Worm (Caenorhabditis elegans) whole organism, midembryonic: ENCODE data around the gene C53A5.16.

ENCODE experiments used
- T22C8.4 ChIP-seq: fragments of 200-800 bp; sonication (Bioruptor generic); IDR thresholded peaks from 2 replicates; pipeline ENCODE4 v1.3.6; 2022; ENCODE audit warnings: missing genetic modification characterization, missing compliant biosample characterization
- cog-1 ChIP-seq: sonication (generic microtip); optimal IDR thresholded peaks from 2 replicates; lab custom pipeline; 2016; ENCODE audit warnings: missing genetic modification characterization, missing compliant biosample characterization
- flt-1 ChIP-seq: fragments of 200-800 bp; sonication (Bioruptor generic); IDR thresholded peaks from 2 replicates; pipeline ENCODE4 v1.3.6; 2022; ENCODE audit warnings: missing genetic modification characterization, missing compliant biosample characterization
- klf-2 ChIP-seq: fragments of 200-800 bp; sonication (Bioruptor generic); conservative IDR thresholded peaks from 2 replicates; pipeline ENCODE4 v1.3.6; 2022; ENCODE audit warnings: missing genetic modification reagents, missing genetic modification characterization, missing compliant biosample characterization
- med-1 ChIP-seq: sonication (generic microtip); optimal IDR thresholded peaks from 2 replicates; lab custom pipeline; 2017; ENCODE audit warnings: missing genetic modification characterization, mild to moderate bottlenecking, missing compliant biosample characterization, antibody characterized with exemption, missing genetic modification reagents; ENCODE audit not compliant: insufficient read depth
- ref-1 ChIP-seq: fragments of 200-800 bp; sonication (Bioruptor generic); conservative IDR thresholded peaks from 2 replicates; pipeline ENCODE4 v1.3.6; 2022; ENCODE audit warnings: missing genetic modification reagents, missing genetic modification characterization, missing compliant biosample characterization
- tab-1 ChIP-seq: fragments of 200-800 bp; sonication (Bioruptor generic); IDR thresholded peaks from 2 replicates; pipeline ENCODE4 v1.3.6; 2022; ENCODE audit warnings: missing genetic modification characterization, missing compliant biosample characterization
- ztf-23 ChIP-seq: fragments of 200-800 bp; sonication (Bioruptor generic); IDR thresholded peaks from 2 replicates; pipeline ENCODE4 v1.3.6; 2022; ENCODE audit warnings: missing genetic modification reagents, missing genetic modification characterization, missing compliant biosample characterization
- ztf-29 ChIP-seq: fragments of 200-800 bp; sonication (Bioruptor generic); IDR thresholded peaks from 2 replicates; pipeline ENCODE4 v1.3.6; 2022; ENCODE audit warnings: missing genetic modification reagents, missing genetic modification characterization, missing compliant biosample characterization

Gene C53A5.16

DNA sequence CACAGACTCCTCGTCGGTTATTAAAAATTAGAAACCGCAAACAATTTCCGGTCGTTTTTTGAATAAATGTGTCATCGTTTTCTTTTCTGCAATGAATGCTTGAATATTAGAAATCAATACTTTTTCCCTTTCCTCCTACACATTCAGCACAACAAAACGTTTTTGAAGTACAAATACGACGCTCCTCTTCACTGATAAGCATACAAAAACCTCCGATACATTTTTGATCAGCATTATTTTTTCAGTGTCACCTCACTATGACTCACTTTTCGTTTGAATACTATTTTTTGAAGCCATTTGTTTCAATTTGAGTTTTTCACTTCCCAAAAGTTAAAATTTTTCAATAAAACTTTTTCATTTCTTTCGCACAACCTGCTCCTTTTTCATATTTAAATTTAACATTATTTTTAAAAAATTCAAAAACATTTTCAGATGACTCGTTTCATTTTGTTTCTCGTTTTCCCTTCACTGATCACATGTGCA is 39.6 kb downstream of the C53A5.16 start, which contains the start of gene R02D5.3:
R02D5.3 (plus strand) TSS at position 433 of the 483 bp plus-strand sequence.
- TF ChIP-seq T22C8.4 (no peak), flt-1 (GFP tag; lab: Robert Waterston, UW) (no peak), cog-1 (tag; lab: Kevin White, UChicago) (no peak), tab-1 (no peak), klf-2 (GFP tag; lab: Robert Waterston, UW) (no peak), ref-1 (no peak), med-1 (GFP tag; lab: Kevin White, UChicago) (no peak), ztf-29 (GFP tag; lab: Robert Waterston, UW) (no peak), ztf-23 (GFP tag; lab: Robert Waterston, UW) (no peak)

- no peak for TF ChIP-seq ztf-23 (GFP tag; lab: Robert Waterston, UW)
- TF ChIP-seq tab-1, result no peak
- no peak for TF ChIP-seq cog-1 (tag; lab: Kevin White, UChicago)
- no peak for TF ChIP-seq flt-1 (GFP tag; lab: Robert Waterston, UW)
- TF ChIP-seq ztf-29 (GFP tag; lab: Robert Waterston, UW), result no peak
- TF ChIP-seq med-1 (GFP tag; lab: Kevin White, UChicago), result no peak
- TF ChIP-seq klf-2 (GFP tag; lab: Robert Waterston, UW), result no peak
- no peak for TF ChIP-seq T22C8.4
- no peak for TF ChIP-seq ref-1
Observed at ce11 chrV:14481987-14482386, 40.4 kb downstream of the C53A5.16 start, which contains the start of gene R02D5.10. TSS of gene R02D5.10 (plus strand) at chrV:14482287.

DNA sequence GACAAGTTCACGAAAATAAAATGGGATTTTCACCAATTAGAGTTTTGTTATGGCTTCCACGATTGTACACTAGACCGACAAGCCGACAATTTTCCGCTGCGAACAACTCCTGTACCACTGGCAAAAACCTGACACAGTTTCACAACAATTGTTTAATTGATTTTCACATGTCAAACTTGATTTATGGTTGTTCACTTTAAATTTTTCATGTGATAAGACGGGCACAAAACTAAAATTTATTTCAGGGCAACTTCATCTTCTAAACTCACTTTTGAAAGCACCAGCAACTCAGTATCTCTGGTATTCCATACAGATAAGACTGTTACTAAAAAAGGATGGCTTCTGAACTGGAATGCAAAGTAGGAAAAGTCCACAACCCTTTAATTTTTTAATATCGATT is 41.0 kb downstream of the C53A5.16 start, which contains the start of gene R02D5.7:
R02D5.7 (minus strand) TSS at position 101 of the 400 bp plus-strand sequence.
- no peak for TF ChIP-seq med-1 (GFP tag; lab: Kevin White, UChicago)
- no peak for TF ChIP-seq flt-1 (GFP tag; lab: Robert Waterston, UW)

ce11 chrV:14480533-14480932 is 41.9 kb downstream of the C53A5.16 start:
- no peak for TF ChIP-seq ztf-29 (GFP tag; lab: Robert Waterston, UW)
- TF ChIP-seq ztf-23 (GFP tag; lab: Robert Waterston, UW), result no peak
- no peak for TF ChIP-seq klf-2 (GFP tag; lab: Robert Waterston, UW)
- TF ChIP-seq ref-1, result no peak
- TF ChIP-seq T22C8.4, result no peak
- TF ChIP-seq med-1 (GFP tag; lab: Kevin White, UChicago), result no peak
- TF ChIP-seq tab-1, result no peak
- no peak for TF ChIP-seq cog-1 (tag; lab: Kevin White, UChicago)
- TF ChIP-seq flt-1 (GFP tag; lab: Robert Waterston, UW), result no peak

- TF ChIP-seq flt-1 (GFP tag; lab: Robert Waterston, UW), result no peak
- no peak for TF ChIP-seq klf-2 (GFP tag; lab: Robert Waterston, UW)
- TF ChIP-seq cog-1 (tag; lab: Kevin White, UChicago), result no peak
- TF ChIP-seq tab-1, result no peak
- no peak for TF ChIP-seq ztf-23 (GFP tag; lab: Robert Waterston, UW)
- TF ChIP-seq ref-1, result no peak
- TF ChIP-seq med-1 (GFP tag; lab: Kevin White, UChicago), result no peak
- no peak for TF ChIP-seq ztf-29 (GFP tag; lab: Robert Waterston, UW)
- TF ChIP-seq T22C8.4, result no peak
Observed at ce11 chrV:14478979-14479378, 43.4 kb downstream of the C53A5.16 start, which contains the start of gene clec-55. TSS of gene clec-55 (plus strand) at chrV:14479279.

DNA sequence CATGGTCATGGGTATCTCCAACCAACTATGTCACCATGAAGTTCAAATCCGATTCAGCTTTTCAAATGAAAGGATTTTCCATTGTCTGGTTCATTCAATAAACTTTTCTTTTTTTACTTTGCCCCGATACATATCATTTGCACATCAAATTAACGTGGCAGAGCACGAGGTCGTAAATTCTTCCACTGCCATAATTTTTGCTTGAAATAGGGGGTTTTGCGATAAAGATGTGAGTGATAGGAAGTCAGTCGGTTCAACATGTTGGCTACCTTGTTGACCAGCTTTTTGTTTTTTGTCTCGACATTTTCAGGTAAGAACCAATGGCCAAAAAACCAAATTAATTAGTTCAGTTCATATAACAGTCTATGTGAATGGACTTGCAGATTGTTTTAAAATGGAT is 45.7 kb downstream of the C53A5.16 start, which contains the start of gene clec-54:
clec-54 (plus strand) TSS at position 224 of the 400 bp plus-strand sequence.
- TF ChIP-seq ztf-29 (GFP tag; lab: Robert Waterston, UW), result no peak
- no peak for TF ChIP-seq ref-1
- TF ChIP-seq T22C8.4, result no peak
- no peak for TF ChIP-seq med-1 (GFP tag; lab: Kevin White, UChicago)
- no peak for TF ChIP-seq cog-1 (tag; lab: Kevin White, UChicago)
- no peak for TF ChIP-seq flt-1 (GFP tag; lab: Robert Waterston, UW)
- TF ChIP-seq klf-2 (GFP tag; lab: Robert Waterston, UW), result no peak
- TF ChIP-seq tab-1, result no peak
- no peak for TF ChIP-seq ztf-23 (GFP tag; lab: Robert Waterston, UW)

DNA sequence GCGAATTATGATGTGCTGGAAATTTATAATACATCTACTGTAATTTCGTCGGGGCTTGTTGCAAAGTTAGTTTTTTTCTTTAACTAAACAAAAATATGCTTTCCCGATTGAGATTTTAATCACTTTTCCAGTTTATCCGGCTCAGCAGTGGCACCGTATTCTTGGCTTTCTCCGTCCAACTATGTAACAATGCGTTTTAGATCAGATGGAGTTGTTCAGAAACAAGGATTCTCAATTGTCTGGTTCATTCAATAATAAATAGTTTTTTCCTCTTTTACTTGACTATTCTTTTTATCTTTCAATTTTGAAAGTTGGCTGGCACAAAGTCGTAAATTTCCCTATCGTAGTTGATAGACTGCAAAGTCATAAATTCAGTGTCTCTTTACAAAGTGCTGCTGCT is 48.3 kb downstream of the C53A5.16 start, which contains the start of gene clec-56:
clec-56 (plus strand) TSS at position 301 of the 400 bp plus-strand sequence.
- no peak for TF ChIP-seq klf-2 (GFP tag; lab: Robert Waterston, UW)
- TF ChIP-seq flt-1 (GFP tag; lab: Robert Waterston, UW), result no peak
- TF ChIP-seq med-1 (GFP tag; lab: Kevin White, UChicago), result no peak

DNA sequence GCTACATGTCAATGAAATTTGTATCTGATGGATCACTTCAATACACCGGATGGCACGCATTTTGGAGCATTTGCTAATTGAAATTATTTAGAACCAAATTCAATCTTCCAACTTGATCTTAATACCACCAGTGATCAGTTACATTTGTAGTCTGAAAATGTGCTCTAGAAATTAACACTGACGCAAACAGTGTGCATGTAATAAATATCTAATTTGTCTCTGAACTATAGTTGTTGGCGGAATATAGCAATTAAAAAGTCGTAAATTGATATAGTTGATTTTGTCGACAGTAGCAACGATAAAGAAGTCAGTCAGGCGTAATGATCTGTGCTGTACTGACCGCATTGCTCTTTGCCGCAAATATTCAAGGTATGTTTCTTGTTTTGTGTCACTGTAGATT is 50.2 kb downstream of the C53A5.16 start, which contains the start of gene clec-227:
clec-227 (plus strand) TSS at position 301 of the 400 bp plus-strand sequence.
- TF ChIP-seq T22C8.4 (no peak), ztf-29 (GFP tag; lab: Robert Waterston, UW) (no peak), ztf-23 (GFP tag; lab: Robert Waterston, UW) (no peak)
